Fruit fly (Drosophila melanogaster) whole organism, prepupa: ENCODE data around the gene Adss.

ENCODE experiments used
- CG11902 ChIP-seq: fragments of 200-800 bp; sonication (Bioruptor generic); optimal IDR thresholded peaks from 3 replicates; lab custom pipeline; 2016; ENCODE audit warnings: missing biosample characterization, missing genetic modification characterization
- CG1621 ChIP-seq: fragments of 200-800 bp; sonication (Bioruptor generic); optimal IDR thresholded peaks from 3 replicates; lab custom pipeline; 2018; ENCODE audit warnings: missing biosample characterization, mild to moderate bottlenecking, missing genetic modification characterization
- CG32006 ChIP-seq: fragments of 200-800 bp; sonication (Bioruptor generic); optimal IDR thresholded peaks from 3 replicates; lab custom pipeline; 2017; ENCODE audit warnings: missing biosample characterization, mild to moderate bottlenecking, missing genetic modification characterization
- Eip78C ChIP-seq: fragments of 200-800 bp; sonication (Bioruptor generic); peaks from one replicate; lab custom pipeline; 2016; ENCODE audit warnings: missing biosample characterization, missing genetic modification characterization
- Met ChIP-seq: fragments of 200-800 bp; sonication (Bioruptor generic); optimal IDR thresholded peaks from 3 replicates; lab custom pipeline; 2016; ENCODE audit warnings: missing biosample characterization, missing genetic modification characterization
- Sox102F ChIP-seq: fragments of 200-800 bp; sonication (Bioruptor generic); optimal IDR thresholded peaks from 2 replicates; lab custom pipeline; 2016; ENCODE audit warnings: missing biosample characterization, mild to moderate bottlenecking, missing genetic modification characterization

DNA sequence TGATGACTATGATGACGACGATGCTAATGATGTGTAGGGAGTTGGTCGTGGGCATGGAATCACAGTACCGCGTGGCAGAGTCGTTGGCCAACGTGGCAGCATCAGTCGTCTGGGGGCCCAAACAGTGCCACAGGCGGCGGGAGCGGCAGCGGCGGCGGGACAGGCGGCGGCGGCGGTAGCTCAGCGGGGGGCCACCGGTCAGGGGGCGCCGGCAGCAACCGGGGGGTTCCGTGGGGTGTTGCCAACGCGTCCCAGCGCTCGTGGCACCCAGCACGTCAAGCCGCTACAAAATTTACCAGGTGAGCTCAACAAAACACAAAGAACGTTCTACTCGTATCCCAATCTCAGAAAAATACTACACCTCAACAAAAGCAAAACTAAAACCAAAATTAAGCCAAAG is 28.1 kb downstream of the Adss start:
- TF ChIP-seq CG1621 (tag; lab: Kevin White, UChicago) (no peak), Met (GFP tag; lab: Kevin White, UChicago) (no peak), CG11902 (GFP tag; lab: Kevin White, UChicago) (no peak), CG32006 (GFP tag; lab: Kevin White, UChicago) (no peak), Eip78C (GFP tag; lab: Kevin White, UChicago) (no peak), Sox102F (GFP tag; lab: Kevin White, UChicago) (no peak)
